Worm (Caenorhabditis elegans) whole organism, late embryonic: Measurements from ENCODE around the gene F55C9.6.
"Not testable (repeated sequence)": the region's sequence is repeated elsewhere in the genome, so short reads cannot be mapped to it uniquely, and the experiment has no call there.

Source experiments
- C08G9.2 ChIP-seq: sonication (generic microtip); optimal IDR thresholded peaks from 2 replicates; lab custom pipeline; 2016; ENCODE audit warnings: mild to moderate bottlenecking, missing genetic modification characterization, moderate library complexity, missing compliant biosample characterization
- F13H6.1 ChIP-seq: sonication (generic microtip); optimal IDR thresholded peaks from 2 replicates; lab custom pipeline; 2016; ENCODE audit warnings: missing genetic modification characterization, missing compliant biosample characterization
- K02D7.2 ChIP-seq: sonication (generic microtip); optimal IDR thresholded peaks from 2 replicates; lab custom pipeline; 2017; ENCODE audit warnings: mild to moderate bottlenecking, missing genetic modification characterization, missing compliant biosample characterization
- K09A11.1 ChIP-seq: sonication (generic microtip); optimal IDR thresholded peaks from 2 replicates; lab custom pipeline; 2017; ENCODE audit warnings: antibody characterized with exemption, mild to moderate bottlenecking, missing genetic modification characterization, missing compliant biosample characterization; ENCODE audit not compliant: insufficient read depth
- T23F11.4 ChIP-seq: fragments of 200-800 bp; sonication (Bioruptor generic); optimal IDR thresholded peaks from 2 replicates; lab custom pipeline; 2018; ENCODE audit warnings: mild to moderate bottlenecking, missing genetic modification characterization, missing compliant biosample characterization
- ama-1 ChIP-seq: fragments of 150-350 bp; optimal IDR thresholded peaks from 2 replicates; lab custom pipeline; 2014
- ceh-2 ChIP-seq: sonication (generic microtip); optimal IDR thresholded peaks from 2 replicates; lab custom pipeline; 2016; ENCODE audit warnings: missing genotype, missing genetic modification characterization, missing compliant biosample characterization
- ceh-24 ChIP-seq: sonication (generic microtip); optimal IDR thresholded peaks from 2 replicates; lab custom pipeline; 2016; ENCODE audit warnings: mild to moderate bottlenecking, missing genetic modification characterization, missing compliant biosample characterization
- ceh-30 ChIP-seq: fragments of 150-350 bp; optimal IDR thresholded peaks from 2 replicates; lab custom pipeline; 2014; ENCODE audit warnings: missing biosample characterization, missing genetic modification characterization
- ceh-31 ChIP-seq: sonication (generic microtip); optimal IDR thresholded peaks from 2 replicates; lab custom pipeline; 2016; ENCODE audit warnings: missing genetic modification characterization, missing compliant biosample characterization
- ceh-34 ChIP-seq: sonication (generic microtip); optimal IDR thresholded peaks from 2 replicates; lab custom pipeline; 2016; ENCODE audit warnings: mild to moderate bottlenecking, missing genetic modification characterization, missing compliant biosample characterization
- ceh-45 ChIP-seq: fragments of 200-800 bp; sonication (Bioruptor generic); IDR thresholded peaks from 2 replicates; pipeline ENCODE4 v1.3.6; 2022; ENCODE audit warnings: missing genetic modification reagents, missing genetic modification characterization, missing compliant biosample characterization
- ceh-6 ChIP-seq: fragments of 200-800 bp; sonication (Bioruptor generic); optimal IDR thresholded peaks from 2 replicates; lab custom pipeline; 2018; ENCODE audit warnings: mild to moderate bottlenecking, missing genetic modification characterization, missing compliant biosample characterization
- ceh-9 ChIP-seq: sonication (generic microtip); optimal IDR thresholded peaks from 2 replicates; lab custom pipeline; 2016; ENCODE audit warnings: mild to moderate bottlenecking, missing genetic modification characterization, inconsistent platforms, missing compliant biosample characterization
- elt-2 ChIP-seq: sonication (generic microtip); optimal IDR thresholded peaks from 2 replicates; lab custom pipeline; 2016; ENCODE audit warnings: missing genetic modification reagents, missing genetic modification characterization, missing compliant biosample characterization
- ets-4 ChIP-seq: sonication (generic microtip); optimal IDR thresholded peaks from 2 replicates; lab custom pipeline; 2016; ENCODE audit warnings: missing genetic modification characterization, missing compliant biosample characterization
- eyg-1 ChIP-seq: sonication (generic microtip); optimal IDR thresholded peaks from 2 replicates; lab custom pipeline; 2016; ENCODE audit warnings: missing genotype, missing genetic modification characterization, missing compliant biosample characterization
- fkh-10 ChIP-seq: fragments of 150-350 bp; optimal IDR thresholded peaks from 2 replicates; lab custom pipeline; 2014; ENCODE audit warnings: missing biosample characterization, missing genetic modification reagents, missing genetic modification characterization
- fkh-6 ChIP-seq: sonication (generic microtip); optimal IDR thresholded peaks from 2 replicates; lab custom pipeline; 2016; ENCODE audit warnings: missing genetic modification characterization, missing compliant biosample characterization
- gmeb-2 ChIP-seq: sonication (generic microtip); optimal IDR thresholded peaks from 2 replicates; lab custom pipeline; 2016; ENCODE audit warnings: missing genetic modification characterization, inconsistent platforms, missing compliant biosample characterization
- hlh-15 ChIP-seq: sonication (generic microtip); optimal IDR thresholded peaks from 2 replicates; lab custom pipeline; 2016; ENCODE audit warnings: missing genetic modification characterization, missing compliant biosample characterization
- lin-11 ChIP-seq: fragments of 200-800 bp; sonication (Bioruptor generic); optimal IDR thresholded peaks from 2 replicates; lab custom pipeline; 2018; ENCODE audit warnings: mild to moderate bottlenecking, missing genetic modification characterization, missing compliant biosample characterization
- madf-2 ChIP-seq: sonication (generic microtip); optimal IDR thresholded peaks from 2 replicates; lab custom pipeline; 2017; ENCODE audit warnings: missing genetic modification characterization, missing compliant biosample characterization
- npax-4 ChIP-seq: sonication (generic microtip); optimal IDR thresholded peaks from 2 replicates; lab custom pipeline; 2016; ENCODE audit warnings: missing genetic modification characterization, missing compliant biosample characterization
- odd-2 ChIP-seq: sonication (generic microtip); optimal IDR thresholded peaks from 2 replicates; lab custom pipeline; 2017; ENCODE audit warnings: antibody characterized with exemption, mild to moderate bottlenecking, missing genetic modification characterization, missing compliant biosample characterization
- pax-1 ChIP-seq: fragments of 150-350 bp; optimal IDR thresholded peaks from 2 replicates; lab custom pipeline; 2014; ENCODE audit warnings: missing biosample characterization, missing genetic modification characterization
- pha-4 ChIP-seq: fragments of 150-350 bp; optimal IDR thresholded peaks from 2 replicates; lab custom pipeline; 2018; ENCODE audit warnings: missing biosample characterization, missing genetic modification reagents, missing genetic modification characterization
- pqm-1 ChIP-seq: sonication (generic microtip); optimal IDR thresholded peaks from 2 replicates; lab custom pipeline; 2016; ENCODE audit warnings: missing genetic modification characterization, missing compliant biosample characterization
- pros-1 ChIP-seq: fragments of 150-350 bp; optimal IDR thresholded peaks from 2 replicates; lab custom pipeline; 2014; ENCODE audit warnings: missing biosample characterization, missing genetic modification reagents, missing genetic modification characterization
- sox-2 ChIP-seq: fragments of 200-800 bp; sonication (Bioruptor generic); IDR thresholded peaks from 2 replicates; pipeline ENCODE4 v1.3.6; 2022; ENCODE audit warnings: missing genetic modification reagents, missing genetic modification characterization, missing compliant biosample characterization
- tbx-2 ChIP-seq: sonication (generic microtip); optimal IDR thresholded peaks from 2 replicates; lab custom pipeline; 2016; ENCODE audit warnings: missing genetic modification characterization, missing compliant biosample characterization
- unc-3 ChIP-seq, 2 experiments: fragments of 200-800 bp in 1 of 2; sonication (Bioruptor generic) in 1 of 2; sonication (generic microtip) in 1 of 2; conservative IDR thresholded peaks in 1 of 2; optimal IDR thresholded peaks in 1 of 2; 2 replicates each; pipeline versions ENCODE4 v1.3.6 to Lab custom; 2016 to 2022; ENCODE audit warnings: missing compliant biosample characterization in 2 of 2, missing genetic modification characterization in 2 of 2, missing genetic modification reagents in 1 of 2
- unc-55 ChIP-seq: sonication (generic microtip); optimal IDR thresholded peaks from 2 replicates; lab custom pipeline; 2017; ENCODE audit warnings: missing biosample characterization, missing genetic modification reagents, missing genetic modification characterization
- zip-5 ChIP-seq: sonication (generic microtip); optimal IDR thresholded peaks from 2 replicates; lab custom pipeline; 2016; ENCODE audit warnings: missing genetic modification characterization, missing compliant biosample characterization
- ztf-16 ChIP-seq: sonication (generic microtip); optimal IDR thresholded peaks from 2 replicates; lab custom pipeline; 2017; ENCODE audit warnings: missing genetic modification characterization, missing compliant biosample characterization

F55C9.6 gene

DNA sequence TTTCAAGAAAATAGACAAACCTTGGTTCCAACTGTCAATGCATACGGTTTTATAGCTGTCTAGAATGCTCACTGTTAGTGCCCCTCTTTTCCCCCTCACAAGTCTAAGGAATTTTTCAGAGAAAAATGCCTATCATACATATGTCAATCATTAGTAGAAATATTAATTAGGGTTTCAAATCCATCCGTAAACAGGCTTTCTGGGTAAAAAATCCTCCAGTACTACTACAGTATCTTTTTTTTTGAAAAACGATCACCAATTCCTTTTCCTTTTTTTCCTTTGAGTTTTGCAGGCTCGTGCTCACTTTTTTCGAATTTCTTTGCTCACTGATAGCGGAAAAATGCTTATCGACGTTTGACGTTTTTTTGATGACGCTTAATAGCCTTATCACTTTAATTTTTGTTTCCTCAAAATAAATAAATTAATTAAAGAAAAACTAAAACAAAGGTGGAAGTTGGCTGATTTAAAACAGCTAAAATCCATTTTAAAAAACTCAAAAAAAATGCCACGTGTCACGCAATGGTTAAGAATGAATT is 22.9 kb upstream of the F55C9.6 start, which contains the start of gene C43D7.7:
C43D7.7 (minus strand) TSS at position 51 of the 536 bp plus-strand sequence.
- TF ChIP-seq K02D7.2 (tag; lab: Kevin White, UChicago) (no peak), tbx-2 (no peak), pqm-1 (no peak), elt-2 (no peak), zip-5 (tag; lab: Kevin White, UChicago) (no peak), T23F11.4 (GFP tag; lab: Kevin White, UChicago) (no peak), ceh-30 (tag; lab: Kevin White, UChicago) (no peak), npax-4 (tag; lab: Kevin White, UChicago) (no peak), ceh-45 (GFP tag; lab: Robert Waterston, UW) (no peak), ceh-6 (GFP tag; lab: Kevin White, UChicago) (no peak)

DNA sequence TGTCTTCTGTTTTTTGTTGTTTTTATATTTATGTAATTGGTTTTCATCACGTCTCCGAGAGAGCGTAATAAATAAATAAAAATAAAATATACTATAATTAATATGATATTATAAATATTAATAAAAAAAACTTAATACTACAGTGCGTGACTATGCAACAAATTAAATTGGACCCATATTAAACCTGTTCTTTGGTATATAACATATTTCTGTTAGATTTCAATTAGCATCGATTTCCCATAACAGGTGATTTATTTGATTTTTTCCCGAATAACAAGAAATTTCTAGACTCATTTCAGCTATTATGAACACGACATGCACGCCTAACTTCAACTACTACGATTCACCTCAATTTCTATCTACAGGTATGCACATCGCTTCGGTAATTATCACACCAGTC is 20.4 kb upstream of the F55C9.6 start, which contains the start of gene srh-208:
srh-208 (plus strand) TSS at position 301 of the 400 bp plus-strand sequence.
- TF ChIP-seq ceh-9, C08G9.2, ceh-31 (tag; lab: Kevin White, UChicago): not testable (repeated sequence)

DNA sequence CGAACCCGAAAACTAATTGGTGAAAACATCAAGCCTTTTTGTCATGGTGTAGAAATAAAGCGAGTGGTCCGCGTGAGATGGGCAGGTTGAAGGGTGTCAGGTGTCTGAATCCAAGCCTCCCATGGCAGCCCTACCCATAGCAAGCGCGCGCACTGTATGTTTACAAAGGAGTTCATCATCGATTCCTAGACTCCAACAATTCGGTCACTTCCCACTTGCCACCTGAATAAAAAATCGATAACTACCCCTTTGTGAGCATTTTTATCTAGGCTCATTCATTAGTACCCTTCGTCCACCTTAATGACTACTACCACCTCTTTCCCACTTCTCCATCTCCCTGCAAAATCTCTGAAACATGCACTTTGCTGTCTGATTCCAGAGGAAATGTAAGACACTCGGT is 16.4 kb upstream of the F55C9.6 start, which contains the start of gene fbxb-64:
fbxb-64 (plus strand) TSS at position 301 of the 400 bp plus-strand sequence.
- TF ChIP-seq ceh-24 (no peak), C08G9.2 (tag; lab: Kevin White, UChicago) (no peak), K02D7.2 (tag; lab: Kevin White, UChicago) (no peak), unc-55 (GFP tag; lab: Kevin White, UChicago) (no peak), K09A11.1 (tag; lab: Kevin White, UChicago) (no peak), eyg-1 (tag; lab: Kevin White, UChicago) (no peak), odd-2 (tag; lab: Kevin White, UChicago) (no peak), ceh-34 (tag; lab: Kevin White, UChicago) (no peak), ceh-30 (tag; lab: Kevin White, UChicago) (no peak)

DNA sequence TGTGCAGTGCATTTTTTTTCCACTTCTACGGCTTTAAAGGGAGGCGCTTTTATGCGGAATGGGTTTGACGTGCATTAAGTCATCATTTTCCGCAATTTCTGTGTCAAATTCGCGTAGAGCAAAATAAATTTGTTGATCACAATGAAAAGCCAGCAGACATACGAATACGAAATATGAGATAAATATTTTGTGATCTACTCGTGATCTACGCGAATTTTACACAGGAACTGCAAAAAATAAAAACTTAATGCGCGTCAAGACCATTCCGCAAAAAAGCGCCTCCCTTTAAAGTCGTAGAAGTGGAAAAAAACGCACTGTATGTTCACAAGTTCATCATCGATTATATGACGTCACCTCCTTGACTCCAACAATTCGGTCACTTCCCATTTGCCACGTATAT is 14.8 kb upstream of the F55C9.6 start, which contains the start of gene C43D7.8:
C43D7.8 (minus strand) TSS at position 101 of the 400 bp plus-strand sequence.
- TF ChIP-seq ets-4 (tag; lab: Kevin White, UChicago) (no peak), madf-2 (tag; lab: Kevin White, UChicago) (no peak), fkh-6 (no peak), pha-4 (no peak), ceh-34 (tag; lab: Kevin White, UChicago) (no peak), gmeb-2 (tag; lab: Kevin White, UChicago) (no peak), ceh-2 (tag; lab: Kevin White, UChicago) (no peak), pax-1 (no peak), fkh-10 (no peak), F13H6.1 (tag; lab: Kevin White, UChicago) (no peak), unc-3 (GFP tag; conservative IDR thresholded peaks at IDR 0.05; lab: Robert Waterston, UW) (no peak), unc-3 (tag; optimal IDR thresholded peaks at IDR 0.05; lab: Kevin White, UChicago) (no peak), ceh-31 (tag; lab: Kevin White, UChicago) (no peak), sox-2 (GFP tag; lab: Robert Waterston, UW) (no peak), pros-1 (no peak)
- TF ChIP-seq, all 69 proteins: peak for 0

DNA sequence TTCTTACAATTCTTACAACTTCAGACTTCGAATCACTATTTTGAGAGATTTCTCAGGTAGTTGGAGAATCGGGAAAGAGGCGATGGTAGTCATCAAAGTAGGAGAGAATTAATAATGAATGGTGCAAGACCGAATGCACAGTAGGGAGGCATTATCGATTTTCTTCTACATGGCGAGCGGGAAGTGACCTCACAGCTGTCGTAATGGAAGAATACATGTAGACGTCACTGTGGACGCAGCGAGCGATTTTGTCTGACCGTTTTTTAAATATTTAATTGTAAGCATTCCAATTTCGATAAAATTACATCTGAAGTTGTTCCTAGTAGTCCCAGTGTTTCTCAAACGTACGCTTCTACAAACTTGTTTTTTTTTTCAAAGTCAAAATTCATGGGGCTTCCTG is 13.0 kb upstream of the F55C9.6 start, which contains the start of gene F55C9.11:
F55C9.11 (minus strand) TSS at position 101 of the 400 bp plus-strand sequence.
- TF ChIP-seq hlh-15 (tag; lab: Kevin White, UChicago) = no peak
- no peak for TF ChIP-seq fkh-10
- TF ChIP-seq T23F11.4 (GFP tag; lab: Kevin White, UChicago) = no peak
- TF ChIP-seq ztf-16 (tag; lab: Kevin White, UChicago) = no peak
- no peak for TF ChIP-seq ceh-6 (GFP tag; lab: Kevin White, UChicago)
- no peak for TF ChIP-seq pha-4
- TF ChIP-seq lin-11 = no peak
- no peak for TF ChIP-seq F13H6.1 (tag; lab: Kevin White, UChicago)
- no peak for TF ChIP-seq ama-1
- no peak for TF ChIP-seq zip-5 (tag; lab: Kevin White, UChicago)
- no peak for TF ChIP-seq eyg-1 (tag; lab: Kevin White, UChicago)
- TF ChIP-seq ceh-45 (GFP tag; lab: Robert Waterston, UW) = no peak
